Worm (Caenorhabditis elegans) whole organism, late embryonic: ENCODE measurements around the gene Y58A7A.1.

Experiments used
- C38D4.7 ChIP-seq: fragments of 200-800 bp; sonication (Bioruptor generic); optimal IDR thresholded peaks from 2 replicates; lab custom pipeline; 2018; ENCODE audit warnings: mild to moderate bottlenecking, missing genetic modification characterization, moderate library complexity, missing compliant biosample characterization
- ceh-34 ChIP-seq: sonication (generic microtip); optimal IDR thresholded peaks from 2 replicates; lab custom pipeline; 2016; ENCODE audit warnings: mild to moderate bottlenecking, missing genetic modification characterization, missing compliant biosample characterization
- lin-11 ChIP-seq: fragments of 200-800 bp; sonication (Bioruptor generic); optimal IDR thresholded peaks from 2 replicates; lab custom pipeline; 2018; ENCODE audit warnings: mild to moderate bottlenecking, missing genetic modification characterization, missing compliant biosample characterization

- no peak for TF ChIP-seq lin-11
- no peak for TF ChIP-seq C38D4.7
- no peak for TF ChIP-seq ceh-34
Observed at ce11 chrV:5102017-5102416, 32.7 kb upstream of the Y58A7A.1 start, which contains the start of gene srab-1.
